Worm (Caenorhabditis elegans): Measurements from ENCODE around the gene F59F3.6.
A peak's percentile ranks its signal among the peaks of the same experiment; 100 is the strongest.

F59F3.6 gene

DNA sequence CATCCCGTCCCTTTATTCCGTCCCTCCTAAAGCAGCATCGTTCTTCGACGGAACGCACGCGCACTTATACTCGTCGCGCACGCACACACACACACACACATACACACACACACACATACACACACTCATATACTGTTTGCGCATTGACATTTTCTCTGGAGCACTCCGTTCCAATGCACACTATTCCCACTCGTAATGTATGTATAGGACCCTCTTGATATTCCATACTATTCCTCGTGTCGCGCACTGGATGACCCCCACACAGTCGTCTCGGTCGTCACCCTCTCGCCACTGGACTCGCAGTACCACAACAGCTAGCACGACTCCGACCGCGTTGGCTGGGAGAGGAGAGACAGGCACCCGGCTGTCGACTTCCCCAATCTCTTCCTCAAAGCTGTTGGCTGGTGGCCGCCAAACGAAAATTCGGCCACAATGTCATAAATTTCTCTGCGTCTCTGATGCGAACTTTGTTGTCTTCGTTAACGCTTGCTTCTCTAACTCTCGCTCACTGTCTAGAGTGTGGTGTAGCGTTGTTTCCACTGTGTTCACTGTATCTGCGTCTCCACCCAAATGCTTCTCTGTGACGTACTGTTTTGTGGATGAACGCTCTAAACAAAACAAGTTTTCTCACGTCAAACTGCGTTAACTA lies 32.1 kb upstream of the F59F3.6 start:
- TF ChIP-seq dmd-9 (GFP tag; IDR thresholded peaks at IDR 0.05) (peak; percentile 52; the same call in 1 of the 2 replicates), ceh-20 (GFP tag; IDR thresholded peaks at IDR 0.05) (peak; percentile 74; the same call in 1 of the 2 replicates), ztf-7 (tag; optimal IDR thresholded peaks at IDR 0.05) (peak; percentile 28), lin-38 (GFP tag; IDR thresholded peaks at IDR 0.05) (peak; percentile 52), egl-43 (GFP tag; IDR thresholded peaks at IDR 0.05) (peak; percentile 92), pqm-1 (tag; optimal IDR thresholded peaks at IDR 0.05) (peak; percentile 10), nhr-102 (tag; optimal IDR thresholded peaks at IDR 0.05) (no peak), ces-1 (GFP tag; optimal IDR thresholded peaks at IDR 0.05) (no peak), mxl-2 (GFP tag; conservative IDR thresholded peaks at IDR 0.05) (no peak), Y5F2A.4 (GFP tag; optimal IDR thresholded peaks at IDR 0.05) (no peak), mep-1 (tag; optimal IDR thresholded peaks at IDR 0.05) (peak; percentile 92), spr-3 (GFP tag; optimal IDR thresholded peaks at IDR 0.05) (peak; percentile 45), ZK546.5 (tag; optimal IDR thresholded peaks at IDR 0.05) (no peak), F10B5.3 (tag; optimal IDR thresholded peaks at IDR 0.05) (peak; percentile 77), nhr-76 (tag; optimal IDR thresholded peaks at IDR 0.05) (no peak), daf-16 (GFP tag; optimal IDR thresholded peaks at IDR 0.05) (peak; percentile 51 to 52), daf-16 (tag; optimal IDR thresholded peaks at IDR 0.05) (peak; percentile 83), lin-29 (GFP tag; IDR thresholded peaks at IDR 0.05) (no peak), hlh-11 (tag; optimal IDR thresholded peaks at IDR 0.05) (peak; percentile 94), attf-4 (tag; optimal IDR thresholded peaks at IDR 0.05) (peak; percentile 15), jun-1 (tag; optimal IDR thresholded peaks at IDR 0.05) (peak; percentile 51), rbr-2 (tag; optimal IDR thresholded peaks at IDR 0.05) (peak; percentile 97), dve-1 (tag; optimal IDR thresholded peaks at IDR 0.05; ENCODE audit: insufficient read depth) (peak; percentile 92), daf-12 (tag; optimal IDR thresholded peaks at IDR 0.05) (no peak), lin-15B (tag; optimal IDR thresholded peaks at IDR 0.05) (no peak), D1046.2 (GFP tag; IDR thresholded peaks at IDR 0.05) (no peak), lin-1 (GFP tag; IDR thresholded peaks at IDR 0.05) (no peak), aly-2 (tag; optimal IDR thresholded peaks at IDR 0.05) (no peak), nhr-28 (tag; optimal IDR thresholded peaks at IDR 0.05) (peak; percentile 78), ctbp-1 (GFP tag; IDR thresholded peaks at IDR 0.05) (peak; percentile 96), aha-1 (tag) (peak; percentile 99), ama-1 (optimal IDR thresholded peaks at IDR 0.05) (peak; percentile 18), T20F7.1 (GFP tag; optimal IDR thresholded peaks at IDR 0.05) (peak; percentile 71), mes-2 (tag; optimal IDR thresholded peaks at IDR 0.05; ENCODE audit: poor library complexity, severe bottlenecking) (peak; percentile 85), mxl-3 (GFP tag; optimal IDR thresholded peaks at IDR 0.05) (peak; percentile 95), snpc-1.2 (GFP tag; IDR thresholded peaks at IDR 0.05) (no peak), fos-1 (tag; optimal IDR thresholded peaks at IDR 0.05) (no peak), ceh-82 (tag; optimal IDR thresholded peaks at IDR 0.05) (no peak), snpc-4 (tag; optimal IDR thresholded peaks at IDR 0.05) (no peak), nhr-42 (GFP tag; IDR thresholded peaks at IDR 0.05) (no peak), hmg-1.1 (GFP tag; IDR thresholded peaks at IDR 0.05) (peak; percentile 87), gei-8 (GFP tag; optimal IDR thresholded peaks at IDR 0.05) (peak; percentile 32), tag-97 (GFP tag; IDR thresholded peaks at IDR 0.05) (0 out of 2 replicates have a peak, but pooled peaks have one; percentile 84), F26F4.8 (GFP tag; conservative IDR thresholded peaks at IDR 0.05) (no peak), nhr-25 (tag; optimal IDR thresholded peaks at IDR 0.05; ENCODE audit: borderline replicate concordance, insufficient read depth) (peak; percentile 86), lin-39 (tag; optimal IDR thresholded peaks at IDR 0.05) (no peak), set-16 (GFP tag; IDR thresholded peaks at IDR 0.05) (peak; percentile 94), madf-5 (GFP tag; IDR thresholded peaks at IDR 0.05) (0 out of 4 replicates have a peak, but pooled peaks of 1 of the 2 experiments have one; percentile 24), nhr-11 (tag; optimal IDR thresholded peaks at IDR 0.05) (peak; percentile 91), lsy-2 (tag; optimal IDR thresholded peaks at IDR 0.05) (peak; percentile 52 to 87)

Measured in whole organism, L4 larva.